ENCODE assay signal across 1 fruit fly cellular context in genomic region chr3L:1488592-1489183, dm6.
TF ChIP-seq lines count a peak whose summit lies in the region.

No protein-coding gene starts in this region.

TF ChIP-seq in whole organism, embryonic, 481 proteins besides CTCF, POLR2A, EP300 and RAD21 (continued from another document):
- TF ChIP-seq unc-4 (GFP tag; IDR thresholded peaks at IDR 0.05; lab: Robert Waterston, UW; ENCODE audit: partially characterized antibody) (peak; percentile 55), hkb (optimal IDR thresholded peaks at IDR 0.05; lab: Kevin White, UChicago) (no peak), hkb (GFP tag; IDR thresholded peaks at IDR 0.05; lab: Robert Waterston, UW) (no peak), CHES-1-like (GFP tag; optimal IDR thresholded peaks at IDR 0.05; lab: Kevin White, UChicago) (no peak), Dfd (GFP tag; optimal IDR thresholded peaks at IDR 0.05; lab: Kevin White, UChicago) (no peak), E2f2 (GFP tag; IDR thresholded peaks at IDR 0.05; lab: Robert Waterston, UW) (no peak), CrebB (tag; optimal IDR thresholded peaks at IDR 0.05; lab: Kevin White, UChicago) (no peak), CG11093 (GFP tag; IDR thresholded peaks at IDR 0.05; lab: Robert Waterston, UW) (no peak), kah (GFP tag; optimal IDR thresholded peaks at IDR 0.05; lab: Kevin White, UChicago) (no peak), CG16813 (GFP tag; IDR thresholded peaks at IDR 0.05; lab: Robert Waterston, UW; ENCODE audit: partially characterized antibody) (peak; percentile 63), CG6854 (GFP tag; optimal IDR thresholded peaks at IDR 0.05; lab: Kevin White, UChicago) (peak; percentile 19), HHEX (GFP tag; optimal IDR thresholded peaks at IDR 0.05; lab: Kevin White, UChicago) (no peak), bsh (GFP tag; optimal IDR thresholded peaks at IDR 0.05; lab: Kevin White, UChicago) (no peak), BEAF-32 (GFP tag; optimal IDR thresholded peaks at IDR 0.05; lab: Kevin White, UChicago) (no peak), CG15514 (GFP tag; optimal IDR thresholded peaks at IDR 0.05; lab: Kevin White, UChicago) (peak; percentile 76), pb (GFP tag; optimal IDR thresholded peaks at IDR 0.05; lab: Kevin White, UChicago) (no peak), CG8388 (GFP tag; optimal IDR thresholded peaks at IDR 0.05; lab: Kevin White, UChicago) (no peak), Adf1 (GFP tag; IDR thresholded peaks at IDR 0.05; lab: Robert Waterston, UW) (peak; percentile 13; the same call in 1 of the 2 replicates), CG10274 (GFP tag; optimal IDR thresholded peaks at IDR 0.05; lab: Kevin White, UChicago) (no peak), CG2129 (GFP tag; IDR thresholded peaks at IDR 0.05; lab: Robert Waterston, UW; ENCODE audit: partially characterized antibody) (no peak), gfzf (GFP tag; optimal IDR thresholded peaks at IDR 0.05; lab: Kevin White, UChicago) (no peak), BtbVII (GFP tag; optimal IDR thresholded peaks at IDR 0.05; lab: Kevin White, UChicago) (no peak), CG7372 (GFP tag; IDR thresholded peaks at IDR 0.05; lab: Robert Waterston, UW) (no peak), jigr1 (GFP tag; IDR thresholded peaks at IDR 0.05; lab: Robert Waterston, UW) (no peak), Fer1 (GFP tag; optimal IDR thresholded peaks at IDR 0.05; lab: Kevin White, UChicago) (no peak), CG12942 (GFP tag; optimal IDR thresholded peaks at IDR 0.05; lab: Kevin White, UChicago) (no peak), CG4282 (GFP tag; optimal IDR thresholded peaks at IDR 0.05; lab: Kevin White, UChicago) (no peak), Asciz (GFP tag; optimal IDR thresholded peaks at IDR 0.05; lab: Kevin White, UChicago) (no peak), vfl (GFP tag; optimal IDR thresholded peaks at IDR 0.05; lab: Kevin White, UChicago) (no peak), p53 (GFP tag; optimal IDR thresholded peaks at IDR 0.05; lab: Kevin White, UChicago) (no peak)
